Fruit fly (Drosophila melanogaster): ENCODE results near the gene mtg.

The mtg gene

DNA sequence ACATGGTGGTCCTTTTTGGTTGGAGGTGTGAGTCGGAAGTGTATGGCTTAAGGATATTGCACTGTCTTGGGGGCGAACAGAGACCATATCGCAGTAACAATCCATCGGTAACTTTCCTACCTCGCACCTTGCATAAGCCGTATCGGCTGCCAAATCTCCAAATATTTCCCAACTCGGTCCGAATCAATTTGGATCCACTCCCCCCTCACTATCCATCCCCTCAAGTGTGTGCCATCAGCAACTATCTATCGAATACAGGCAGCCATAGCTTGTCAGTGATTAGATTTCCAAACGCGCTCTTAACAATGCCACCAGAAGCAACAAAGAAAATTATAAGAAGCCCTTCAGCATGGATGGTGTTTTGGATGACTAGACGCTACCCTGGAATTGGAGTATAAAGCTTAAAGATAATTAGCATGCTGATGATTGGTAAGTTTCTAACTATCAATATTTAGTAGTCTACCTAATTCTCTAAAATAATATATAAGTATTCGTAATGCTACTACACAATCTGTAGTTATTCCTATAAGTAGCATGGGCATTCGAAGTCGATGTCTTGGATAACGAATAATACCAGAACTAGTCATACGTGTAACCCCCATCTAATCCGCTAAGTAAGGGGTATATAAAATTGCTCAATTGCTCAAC lies 43.5 kb upstream of the mtg start (continued):
- peak; percentile 73 for TF ChIP-seq CG15269 (tag; optimal IDR thresholded peaks at IDR 0.05)
- peak; percentile 57 for TF ChIP-seq tap (tag; optimal IDR thresholded peaks at IDR 0.05)
- peak; percentile 43 for TF ChIP-seq HHEX (GFP tag; optimal IDR thresholded peaks at IDR 0.05)
- TF ChIP-seq run (tag; optimal IDR thresholded peaks at IDR 0.05): no peak
- peak; percentile 51 for TF ChIP-seq CG1603 (tag; optimal IDR thresholded peaks at IDR 0.05)
- TF ChIP-seq aop (GFP tag; IDR thresholded peaks at IDR 0.05): no peak
- TF ChIP-seq pum (GFP tag; optimal IDR thresholded peaks at IDR 0.05): no peak
- no peak for TF ChIP-seq repo (GFP tag; optimal IDR thresholded peaks at IDR 0.05)
- peak; percentile 30; the same call in 1 of the 2 replicates for TF ChIP-seq ssp (GFP tag; IDR thresholded peaks at IDR 0.05)
- TF ChIP-seq CG12769 (tag; optimal IDR thresholded peaks at IDR 0.05): peak; percentile 65
- TF ChIP-seq Dek (tag; optimal IDR thresholded peaks at IDR 0.05): peak; percentile 53
- no peak for TF ChIP-seq mld (GFP tag; IDR thresholded peaks at IDR 0.05; ENCODE audit: partially characterized antibody)
- peak; percentile 22 for TF ChIP-seq trem (tag; optimal IDR thresholded peaks at IDR 0.05)
- TF ChIP-seq Hr51 (GFP tag; optimal IDR thresholded peaks at IDR 0.05): peak in 1 of 2 experiments; percentile 77
- TF ChIP-seq Kr (GFP tag; optimal IDR thresholded peaks at IDR 0.05): no peak
- no peak for TF ChIP-seq crc (GFP tag; optimal IDR thresholded peaks at IDR 0.05)
- peak; percentile 72 for TF ChIP-seq CG8924 (tag; optimal IDR thresholded peaks at IDR 0.05)
- TF ChIP-seq Chrac-16 (GFP tag; optimal IDR thresholded peaks at IDR 0.05): peak; percentile 9
- TF ChIP-seq her (GFP tag; optimal IDR thresholded peaks at IDR 0.05): no peak
- peak; percentile 41 for TF ChIP-seq CG2875 (GFP tag; optimal IDR thresholded peaks at IDR 0.05)
- TF ChIP-seq CG31365 (tag; optimal IDR thresholded peaks at IDR 0.05): no peak
- no peak for TF ChIP-seq pzg (GFP tag; optimal IDR thresholded peaks at IDR 0.05)
- no peak for TF ChIP-seq Atf-2 (GFP tag; optimal IDR thresholded peaks at IDR 0.05)
- peak; percentile 60 for TF ChIP-seq CG15601 (tag; optimal IDR thresholded peaks at IDR 0.05)
- TF ChIP-seq prd (optimal IDR thresholded peaks at IDR 0.05): no peak
- peak; percentile 56; the same call in 2 of the 3 replicates for TF ChIP-seq prd (GFP tag; IDR thresholded peaks at IDR 0.05)
- 0 out of 2 replicates have a peak, but pooled peaks have one; percentile 38 for TF ChIP-seq CG11085 (GFP tag; IDR thresholded peaks at IDR 0.05)
- no peak for TF ChIP-seq amos (GFP tag; IDR thresholded peaks at IDR 0.05; ENCODE audit: partially characterized antibody)
- peak; percentile 71 for TF ChIP-seq sug (tag; optimal IDR thresholded peaks at IDR 0.05)
- peak; percentile 37 for TF ChIP-seq Dip3 (GFP tag; optimal IDR thresholded peaks at IDR 0.05)
- peak; percentile 72 for TF ChIP-seq CG2712 (tag; optimal IDR thresholded peaks at IDR 0.05)
- TF ChIP-seq CG17361 (GFP tag; IDR thresholded peaks at IDR 0.05): peak; percentile 62
- no peak for TF ChIP-seq psq (GFP tag; optimal IDR thresholded peaks at IDR 0.05)
- TF ChIP-seq CG2116 (GFP tag; optimal IDR thresholded peaks at IDR 0.05): no peak
- TF ChIP-seq CG4617 (GFP tag; optimal IDR thresholded peaks at IDR 0.05; ENCODE audit: borderline replicate concordance): no peak
- TF ChIP-seq PHDP (tag; optimal IDR thresholded peaks at IDR 0.05): peak; percentile 64
- TF ChIP-seq Hmx (GFP tag; optimal IDR thresholded peaks at IDR 0.05): no peak
- no peak for TF ChIP-seq CG14965 (GFP tag; optimal IDR thresholded peaks at IDR 0.05; ENCODE audit: borderline replicate concordance)
- no peak for TF ChIP-seq CG11723 (GFP tag; optimal IDR thresholded peaks at IDR 0.05)
- TF ChIP-seq stc (GFP tag; IDR thresholded peaks at IDR 0.05): peak; percentile 55; the same call in 1 of the 2 replicates
- TF ChIP-seq caup (GFP tag; optimal IDR thresholded peaks at IDR 0.05; ENCODE audit: severe bottlenecking): peak; percentile 10
- TF ChIP-seq hb (GFP tag; IDR thresholded peaks at IDR 0.05; ENCODE audit: partially characterized antibody): no peak
- TF ChIP-seq Spps (tag; optimal IDR thresholded peaks at IDR 0.05): peak; percentile 2
- no peak for TF ChIP-seq sens-2 (GFP tag; IDR thresholded peaks at IDR 0.05)
- TF ChIP-seq CG6175 (GFP tag; IDR thresholded peaks at IDR 0.05): no peak
- peak; percentile 51 for TF ChIP-seq Meics (GFP tag; optimal IDR thresholded peaks at IDR 0.05)
- peak; percentile 38 for TF ChIP-seq zfh2 (GFP tag; optimal IDR thresholded peaks at IDR 0.05)
- peak; percentile 56 for TF ChIP-seq Rfx (GFP tag; IDR thresholded peaks at IDR 0.05)
- 0 out of 2 replicates have a peak, but pooled peaks have one; percentile 12 for TF ChIP-seq danr (GFP tag; IDR thresholded peaks at IDR 0.05)

Measured in whole organism, embryonic.